Fruit fly (Drosophila melanogaster) whole organism, prepupa: ENCODE data around the gene Sirt7.

Experiments used
- Blimp-1 ChIP-seq: fragments of 200-800 bp; sonication (Bioruptor generic); optimal IDR thresholded peaks from 3 replicates; lab custom pipeline; 2017; ENCODE audit warnings: missing biosample characterization, missing genetic modification characterization, mild to moderate bottlenecking, moderate library complexity, missing genetic modification reagents
- CG10631 ChIP-seq: fragments of 200-800 bp; sonication (Bioruptor generic); optimal IDR thresholded peaks from 2 replicates; lab custom pipeline; 2016; ENCODE audit warnings: missing biosample characterization, missing genetic modification characterization
- CG11294 ChIP-seq: fragments of 200-800 bp; sonication (Bioruptor generic); IDR thresholded peaks from 2 replicates; pipeline ENCODE4 v1.3.6; 2022; ENCODE audit warnings: missing biosample characterization, missing genetic modification characterization
- CG11762 ChIP-seq: fragments of 200-800 bp; sonication (Bioruptor generic); optimal IDR thresholded peaks from 3 replicates; lab custom pipeline; 2016; ENCODE audit warnings: missing biosample characterization, missing genetic modification characterization; ENCODE audit not compliant: insufficient read depth
- CG15336 ChIP-seq: fragments of 200-800 bp; sonication (Bioruptor generic); IDR thresholded peaks from 2 replicates; pipeline ENCODE4 v1.3.6; 2022; ENCODE audit warnings: missing biosample characterization, missing genetic modification characterization
- CG1621 ChIP-seq: fragments of 200-800 bp; sonication (Bioruptor generic); optimal IDR thresholded peaks from 3 replicates; lab custom pipeline; 2018; ENCODE audit warnings: missing biosample characterization, mild to moderate bottlenecking, missing genetic modification characterization
- CG3032 ChIP-seq: fragments of 200-800 bp; optimal IDR thresholded peaks from 2 replicates; lab custom pipeline; 2019; ENCODE audit warnings: missing biosample characterization, mild to moderate bottlenecking, missing genetic modification characterization, moderate library complexity
- CG32006 ChIP-seq: fragments of 200-800 bp; sonication (Bioruptor generic); optimal IDR thresholded peaks from 3 replicates; lab custom pipeline; 2017; ENCODE audit warnings: missing biosample characterization, mild to moderate bottlenecking, missing genetic modification characterization
- CG3919 ChIP-seq: fragments of 200-800 bp; sonication (Bioruptor generic); optimal IDR thresholded peaks from 3 replicates; lab custom pipeline; 2016; ENCODE audit warnings: missing biosample characterization, missing genetic modification characterization
- CG6792 ChIP-seq: fragments of 200-800 bp; sonication (Bioruptor generic); optimal IDR thresholded peaks from 3 replicates; lab custom pipeline; 2016; ENCODE audit warnings: missing biosample characterization, missing genetic modification characterization
- CG6854 ChIP-seq: fragments of 200-800 bp; sonication (Bioruptor generic); optimal IDR thresholded peaks from 2 replicates; lab custom pipeline; 2017; ENCODE audit warnings: missing biosample characterization, mild to moderate bottlenecking, missing genetic modification characterization
- CG7368 ChIP-seq: fragments of 200-800 bp; sonication (Bioruptor generic); optimal IDR thresholded peaks from 3 replicates; lab custom pipeline; 2016; ENCODE audit warnings: missing biosample characterization, missing genetic modification characterization
- CG8632 ChIP-seq: fragments of 200-800 bp; sonication (Bioruptor generic); optimal IDR thresholded peaks from 3 replicates; lab custom pipeline; 2016; ENCODE audit warnings: missing biosample characterization, missing genetic modification characterization
- CG9139 ChIP-seq: fragments of 200-800 bp; sonication (Bioruptor generic); optimal IDR thresholded peaks from 3 replicates; lab custom pipeline; 2017; ENCODE audit warnings: missing biosample characterization, mild to moderate bottlenecking, missing genetic modification characterization
- Eip75B ChIP-seq: fragments of 200-800 bp; sonication (Bioruptor generic); optimal IDR thresholded peaks from 3 replicates; lab custom pipeline; 2016; ENCODE audit warnings: missing biosample characterization, missing genetic modification characterization
- Eip93F ChIP-seq: fragments of 200-800 bp; sonication (Bioruptor generic); optimal IDR thresholded peaks from 2 replicates; lab custom pipeline; 2016; ENCODE audit warnings: missing biosample characterization, mild to moderate bottlenecking, missing genetic modification characterization
- Gug ChIP-seq: fragments of 200-800 bp; sonication (Bioruptor generic); IDR thresholded peaks from 2 replicates; pipeline ENCODE4 v1.3.6; 2022; ENCODE audit warnings: missing biosample characterization, missing genetic modification characterization
- Hr39 ChIP-seq: fragments of 200-800 bp; sonication (Bioruptor generic); optimal IDR thresholded peaks from 2 replicates; lab custom pipeline; 2016; ENCODE audit warnings: missing biosample characterization, missing genetic modification characterization
- Met ChIP-seq: fragments of 200-800 bp; sonication (Bioruptor generic); optimal IDR thresholded peaks from 3 replicates; lab custom pipeline; 2016; ENCODE audit warnings: missing biosample characterization, missing genetic modification characterization
- OdsH ChIP-seq: fragments of 200-800 bp; sonication (Bioruptor generic); optimal IDR thresholded peaks from 3 replicates; lab custom pipeline; 2016; ENCODE audit warnings: missing biosample characterization, missing genetic modification characterization
- Sox102F ChIP-seq: fragments of 200-800 bp; sonication (Bioruptor generic); optimal IDR thresholded peaks from 2 replicates; lab custom pipeline; 2016; ENCODE audit warnings: missing biosample characterization, mild to moderate bottlenecking, missing genetic modification characterization
- Sox14 ChIP-seq: fragments of 200-800 bp; sonication (Bioruptor generic); optimal IDR thresholded peaks from 3 replicates; lab custom pipeline; 2016; ENCODE audit warnings: missing biosample characterization, missing genetic modification characterization
- achi ChIP-seq: fragments of 200-800 bp; sonication (Bioruptor generic); optimal IDR thresholded peaks from 3 replicates; lab custom pipeline; 2016; ENCODE audit warnings: missing biosample characterization, missing genetic modification characterization
- acj6 ChIP-seq: fragments of 200-800 bp; sonication (Bioruptor generic); optimal IDR thresholded peaks from 3 replicates; lab custom pipeline; 2016; ENCODE audit warnings: missing biosample characterization, missing genetic modification characterization
- dac ChIP-seq: fragments of 200-800 bp; sonication (Bioruptor generic); optimal IDR thresholded peaks from 2 replicates; lab custom pipeline; 2017; ENCODE audit warnings: missing biosample characterization, mild to moderate bottlenecking, missing genetic modification characterization
- dsx ChIP-seq: fragments of 200-800 bp; optimal IDR thresholded peaks from 3 replicates; lab custom pipeline; 2019; ENCODE audit warnings: missing biosample characterization, mild to moderate bottlenecking, missing genetic modification characterization, moderate library complexity; ENCODE audit not compliant: poor library complexity, severe bottlenecking
- eg ChIP-seq: fragments of 200-800 bp; sonication (Bioruptor generic); IDR thresholded peaks from 3 replicates; pipeline ENCODE4 v1.3.6; 2022; ENCODE audit warnings: missing biosample characterization, missing genetic modification characterization
- esn ChIP-seq: fragments of 200-800 bp; sonication (Bioruptor generic); optimal IDR thresholded peaks from 2 replicates; lab custom pipeline; 2016; ENCODE audit warnings: missing biosample characterization, mild to moderate bottlenecking, missing genetic modification characterization, moderate library complexity
- fd85E ChIP-seq: fragments of 200-800 bp; sonication (Bioruptor generic); optimal IDR thresholded peaks from 3 replicates; lab custom pipeline; 2016; ENCODE audit warnings: missing biosample characterization, missing genetic modification characterization
- fkh ChIP-seq: fragments of 200-800 bp; sonication (Bioruptor generic); optimal IDR thresholded peaks from 3 replicates; lab custom pipeline; 2017; ENCODE audit warnings: missing biosample characterization, mild to moderate bottlenecking, missing genetic modification characterization, moderate library complexity
- net ChIP-seq: fragments of 200-800 bp; sonication (Bioruptor generic); optimal IDR thresholded peaks from 3 replicates; lab custom pipeline; 2016; ENCODE audit warnings: missing biosample characterization, missing genetic modification characterization
- spab ChIP-seq: fragments of 200-800 bp; sonication (Bioruptor generic); optimal IDR thresholded peaks from 2 replicates; lab custom pipeline; 2017; ENCODE audit warnings: missing biosample characterization, mild to moderate bottlenecking, missing genetic modification characterization, missing genetic modification reagents
- ss ChIP-seq, 2 experiments: fragments of 200-800 bp; sonication (Bioruptor generic); optimal IDR thresholded peaks; 2 replicates in 1 of 2; 3 replicates in 1 of 2; lab custom pipeline; 2017 to 2018; ENCODE audit warnings: mild to moderate bottlenecking in 2 of 2, missing biosample characterization in 2 of 2, missing genetic modification characterization in 2 of 2, moderate library complexity in 1 of 2
- topi ChIP-seq: fragments of 200-800 bp; sonication (Bioruptor generic); optimal IDR thresholded peaks from 3 replicates; lab custom pipeline; 2016; ENCODE audit warnings: missing biosample characterization, missing genetic modification characterization
- vri ChIP-seq: fragments of 200-800 bp; sonication (Bioruptor generic); optimal IDR thresholded peaks from 3 replicates; lab custom pipeline; 2016; ENCODE audit warnings: missing biosample characterization, mild to moderate bottlenecking, missing genetic modification characterization

The Sirt7 gene

dm6 chr3R:29020366-29020765 lies 35.4 kb upstream of the Sirt7 start, which contains the start of gene wat:
TSS of gene wat (minus strand) at chr3R:29020406.
- TF ChIP-seq CG1621 (tag; lab: Kevin White, UChicago) (no peak), eg (0 out of 3 replicates have a peak, but pooled peaks have one; percentile 18)
- TF ChIP-seq, all 60 proteins: peak for 1

- TF ChIP-seq achi (GFP tag; lab: Kevin White, UChicago) (no peak), CG32006 (GFP tag; lab: Kevin White, UChicago) (no peak), Eip75B (no peak), spab (GFP tag; lab: Kevin White, UChicago) (no peak), dsx (GFP tag; lab: Kevin White, UChicago) (no peak), Eip93F (GFP tag; lab: Kevin White, UChicago) (no peak), CG1621 (tag; lab: Kevin White, UChicago) (no peak), acj6 (GFP tag; lab: Kevin White, UChicago) (no peak), CG9139 (GFP tag; lab: Kevin White, UChicago) (no peak), dac (GFP tag; lab: Kevin White, UChicago) (no peak), vri (GFP tag; lab: Kevin White, UChicago) (no peak), eg (no peak), CG11762 (GFP tag; lab: Kevin White, UChicago) (no peak), fd85E (GFP tag; lab: Kevin White, UChicago) (no peak), net (GFP tag; lab: Kevin White, UChicago) (no peak), CG3919 (no peak), CG15336 (GFP tag; lab: Robert Waterston, UW) (no peak), CG7368 (GFP tag; lab: Kevin White, UChicago) (no peak), CG11294 (GFP tag; lab: Robert Waterston, UW) (no peak), OdsH (GFP tag; lab: Kevin White, UChicago) (no peak)
- TF ChIP-seq, all 60 proteins: peak for 0
Measured at dm6 chr3R:29024671-29025070, 31.1 kb upstream of the Sirt7 start, which contains the start of gene CG14518. TSS of gene CG14518 (plus strand) at chr3R:29024971.

dm6 chr3R:29027122-29027521 lies 28.6 kb upstream of the Sirt7 start, which contains the start of the genes eIF4E6 and CG1951:
TSS of gene eIF4E6 (minus strand) at chr3R:29027174.
TSS of gene CG1951 (plus strand) at chr3R:29027236.
- peak; percentile 17 for TF ChIP-seq esn (GFP tag; lab: Kevin White, UChicago)
- peak; percentile 28 for TF ChIP-seq fkh (GFP tag; lab: Kevin White, UChicago)
- TF ChIP-seq Sox14 (GFP tag; lab: Kevin White, UChicago): peak; percentile 72
- no peak for TF ChIP-seq Hr39
- no peak for TF ChIP-seq CG6792 (GFP tag; lab: Kevin White, UChicago)
- TF ChIP-seq CG3032 (tag; lab: Kevin White, UChicago): peak; percentile 9
- peak in 1 of 2 experiments; percentile 6 for TF ChIP-seq ss (GFP tag; optimal IDR thresholded peaks at IDR 0.05; lab: Kevin White, UChicago)

- TF ChIP-seq Eip93F (GFP tag; lab: Kevin White, UChicago): no peak
- TF ChIP-seq CG8632 (GFP tag; lab: Kevin White, UChicago): no peak
- no peak for TF ChIP-seq Met (GFP tag; lab: Kevin White, UChicago)
- no peak for TF ChIP-seq Sox102F (GFP tag; lab: Kevin White, UChicago)
- TF ChIP-seq CG10631: no peak
- no peak for TF ChIP-seq Blimp-1 (GFP tag; lab: Kevin White, UChicago)
- no peak for TF ChIP-seq CG32006 (GFP tag; lab: Kevin White, UChicago)
- no peak for TF ChIP-seq acj6 (GFP tag; lab: Kevin White, UChicago)
- no peak for TF ChIP-seq fd85E (GFP tag; lab: Kevin White, UChicago)
- TF ChIP-seq CG6854 (GFP tag; lab: Kevin White, UChicago): no peak
- TF ChIP-seq topi (GFP tag; lab: Kevin White, UChicago): no peak
- no peak for TF ChIP-seq Gug
Measured at dm6 chr3R:29032542-29032941, 23.2 kb upstream of the Sirt7 start, which contains the start of gene Ssl2. TSS of gene Ssl2 (minus strand) at chr3R:29032642.
